Worm (Caenorhabditis elegans): ENCODE measurements around the gene ras-2.

DNA sequence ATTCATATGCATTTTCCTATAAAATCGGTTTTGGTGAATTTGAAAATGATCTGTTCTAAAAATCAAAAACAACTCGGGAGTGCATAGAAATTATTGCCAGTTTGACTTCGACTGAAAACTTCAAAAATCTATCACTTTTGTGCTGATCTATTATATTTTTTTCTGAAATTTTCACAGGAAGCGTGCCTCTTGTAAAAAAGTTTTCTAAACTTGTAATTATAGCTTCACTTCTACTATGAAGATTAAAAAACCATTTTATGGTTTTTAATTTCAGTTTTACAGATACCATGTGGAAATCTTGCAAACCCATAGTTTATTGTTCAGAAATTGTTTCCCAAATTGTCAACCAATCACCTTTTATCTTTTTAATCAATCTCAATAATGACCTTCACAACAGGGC is 5.8 kb downstream of the ras-2 start, which contains the start of gene F17C8.9:
- TF ChIP-seq tbx-7 (tag; optimal IDR thresholded peaks at IDR 0.05), result no peak
- no peak for TF ChIP-seq K09A11.1 (tag; optimal IDR thresholded peaks at IDR 0.05; ENCODE audit: insufficient read depth)
- TF ChIP-seq ama-1 (optimal IDR thresholded peaks at IDR 0.05), result no peak
- no peak for TF ChIP-seq unc-86 (tag; optimal IDR thresholded peaks at IDR 0.05)
- TF ChIP-seq fkh-10 (GFP tag; optimal IDR thresholded peaks at IDR 0.05), result no peak
- TF ChIP-seq unc-42 (tag; optimal IDR thresholded peaks at IDR 0.05), result no peak
- no peak for TF ChIP-seq ceh-9 (tag; optimal IDR thresholded peaks at IDR 0.05)
- no peak for TF ChIP-seq hlh-13 (GFP tag; optimal IDR thresholded peaks at IDR 0.05)
- no peak for TF ChIP-seq hlh-15 (tag; optimal IDR thresholded peaks at IDR 0.05)
- TF ChIP-seq elt-2 (tag; optimal IDR thresholded peaks at IDR 0.05), result no peak
- TF ChIP-seq pha-4 (tag; optimal IDR thresholded peaks at IDR 0.05), result no peak
- TF ChIP-seq ceh-30 (tag; optimal IDR thresholded peaks at IDR 0.05), result no peak

Data from whole organism, late embryonic.